Worm (Caenorhabditis elegans) whole organism, L2 larva: ENCODE results near the gene nuo-5.

ENCODE experiments used
- F13H6.1 ChIP-seq: sonication (generic microtip); optimal IDR thresholded peaks from 2 replicates; lab custom pipeline; 2016; ENCODE audit warnings: missing genetic modification characterization, missing compliant biosample characterization
- ZK546.5 ChIP-seq: sonication (generic microtip); optimal IDR thresholded peaks from 2 replicates; lab custom pipeline; 2017; ENCODE audit warnings: missing biosample characterization, missing genetic modification characterization
- ama-1 ChIP-seq: fragments of 150-350 bp; optimal IDR thresholded peaks from 2 replicates; lab custom pipeline; 2018; ENCODE audit warnings: inconsistent platforms
- dmd-4 ChIP-seq: sonication (generic microtip); optimal IDR thresholded peaks from 2 replicates; lab custom pipeline; 2017; ENCODE audit warnings: missing biosample characterization, missing genetic modification characterization
- lin-13 ChIP-seq: fragments of 150-350 bp; optimal IDR thresholded peaks from 2 replicates; lab custom pipeline; 2014; ENCODE audit warnings: missing biosample characterization, missing genetic modification reagents, missing genetic modification characterization
- mdl-1 ChIP-seq, 2 experiments: fragments of 150-350 bp in 1 of 2; sonication (generic microtip) in 1 of 2; optimal IDR thresholded peaks; 2 replicates each; lab custom pipeline; 2017; ENCODE audit warnings: missing biosample characterization in 2 of 2, missing genetic modification characterization in 2 of 2
- nhr-21 ChIP-seq: fragments of 150-350 bp; optimal IDR thresholded peaks from 2 replicates; lab custom pipeline; 2014; ENCODE audit warnings: missing biosample characterization, missing genetic modification characterization
- nhr-237 ChIP-seq: fragments of 150-350 bp; optimal IDR thresholded peaks from 2 replicates; lab custom pipeline; 2014; ENCODE audit warnings: missing biosample characterization, missing genetic modification characterization
- ztf-4 ChIP-seq: fragments of 150-350 bp; optimal IDR thresholded peaks from 2 replicates; lab custom pipeline; 2014; ENCODE audit warnings: missing biosample characterization, missing genetic modification characterization

ce11 chrV:2698826-2699225 lies at the start of gene nuo-5:
- TF ChIP-seq ama-1 (lab: Kevin White, UChicago) (no peak), ZK546.5 (tag; lab: Kevin White, UChicago) (no peak), lin-13 (no peak), mdl-1 (tag; optimal IDR thresholded peaks at IDR 0.05; lab: Kevin White, UChicago) (no peak), F13H6.1 (no peak), dmd-4 (tag; lab: Kevin White, UChicago) (no peak), nhr-21 (tag; lab: Kevin White, UChicago) (no peak), ztf-4 (tag; lab: Kevin White, UChicago) (no peak), nhr-237 (tag; lab: Kevin White, UChicago) (no peak)
